Worm (Caenorhabditis elegans): ENCODE data around the gene col-3.

col-3 gene

ce11 chrIV:8822598-8822997 lies 2.0 kb upstream of the col-3 start (continued):
- no peak for TF ChIP-seq nhr-77 (tag; optimal IDR thresholded peaks at IDR 0.05)

ce11 chrIV:8825997-8826605 lies 1.5 kb downstream of the col-3 start:
- TF ChIP-seq sma-3 (GFP tag; optimal IDR thresholded peaks at IDR 0.05) (peak; percentile 38), nhr-25 (tag; optimal IDR thresholded peaks at IDR 0.05) (peak; percentile 38), nhr-10 (tag; optimal IDR thresholded peaks at IDR 0.05) (no peak), Y55F3AM.14 (GFP tag; optimal IDR thresholded peaks at IDR 0.05) (no peak), zag-1 (tag; optimal IDR thresholded peaks at IDR 0.05) (no peak), ama-1 (optimal IDR thresholded peaks at IDR 0.05) (no peak), unc-62 (GFP tag; optimal IDR thresholded peaks at IDR 0.05) (no peak), mdl-1 (tag; optimal IDR thresholded peaks at IDR 0.05) (no peak), lsy-2 (tag; optimal IDR thresholded peaks at IDR 0.05) (no peak), nhr-237 (tag; optimal IDR thresholded peaks at IDR 0.05) (no peak), sma-9 (GFP tag; optimal IDR thresholded peaks at IDR 0.05) (no peak), sma-9 (tag; optimal IDR thresholded peaks at IDR 0.05) (no peak), ceh-82 (tag; optimal IDR thresholded peaks at IDR 0.05) (no peak), nhr-21 (tag; optimal IDR thresholded peaks at IDR 0.05) (peak; percentile 30), alr-1 (tag; optimal IDR thresholded peaks at IDR 0.05) (no peak), aly-2 (tag; optimal IDR thresholded peaks at IDR 0.05) (peak; percentile 3), snpc-4 (tag; optimal IDR thresholded peaks at IDR 0.05) (no peak), lin-13 (GFP tag; optimal IDR thresholded peaks at IDR 0.05) (peak; percentile 58), elt-1 (tag; optimal IDR thresholded peaks at IDR 0.05) (no peak), C34F6.9 (tag; optimal IDR thresholded peaks at IDR 0.05) (no peak), peb-1 (tag; optimal IDR thresholded peaks at IDR 0.05) (no peak), nhr-12 (tag; optimal IDR thresholded peaks at IDR 0.05) (no peak), egl-27 (tag; optimal IDR thresholded peaks at IDR 0.05) (no peak), ztf-1 (GFP tag; conservative IDR thresholded peaks at IDR 0.05) (no peak)

ce11 chrIV:8826606-8827000 lies 2.0 kb downstream of the col-3 start:
- TF ChIP-seq unc-62 (GFP tag; optimal IDR thresholded peaks at IDR 0.05) = no peak
- no peak for TF ChIP-seq skn-1 (tag; optimal IDR thresholded peaks at IDR 0.05)
- TF ChIP-seq nhr-129 (tag; optimal IDR thresholded peaks at IDR 0.05) = peak; percentile 24
- no peak for TF ChIP-seq ztf-1 (GFP tag; conservative IDR thresholded peaks at IDR 0.05)
- no peak for TF ChIP-seq mbf-1 (tag; optimal IDR thresholded peaks at IDR 0.05)
- TF ChIP-seq nhr-10 (tag; optimal IDR thresholded peaks at IDR 0.05) = no peak
- TF ChIP-seq ztf-11 (tag; optimal IDR thresholded peaks at IDR 0.05) = no peak
- TF ChIP-seq blmp-1 (tag; optimal IDR thresholded peaks at IDR 0.05; ENCODE audit: insufficient read depth) = peak; percentile 57
- no peak for TF ChIP-seq R02D3.7 (tag; optimal IDR thresholded peaks at IDR 0.05)
- TF ChIP-seq Y55F3AM.14 (GFP tag; optimal IDR thresholded peaks at IDR 0.05) = no peak
- no peak for TF ChIP-seq unc-39 (tag; optimal IDR thresholded peaks at IDR 0.05)
- no peak for TF ChIP-seq nhr-6 (tag; optimal IDR thresholded peaks at IDR 0.05)
- no peak for TF ChIP-seq aly-2 (tag; optimal IDR thresholded peaks at IDR 0.05)
- no peak for TF ChIP-seq nhr-237 (tag; optimal IDR thresholded peaks at IDR 0.05)
- no peak for TF ChIP-seq nhr-21 (tag; optimal IDR thresholded peaks at IDR 0.05)
- peak; percentile 21 for TF ChIP-seq sem-4 (tag; optimal IDR thresholded peaks at IDR 0.05)
- TF ChIP-seq egl-27 (tag; optimal IDR thresholded peaks at IDR 0.05) = no peak
- peak in 1 of 2 experiments; percentile 61 for TF ChIP-seq lsy-2 (tag; optimal IDR thresholded peaks at IDR 0.05)
- TF ChIP-seq mab-5 (tag; optimal IDR thresholded peaks at IDR 0.05) = no peak
- no peak for TF ChIP-seq gmeb-1 (tag; optimal IDR thresholded peaks at IDR 0.05)
- no peak for TF ChIP-seq zag-1 (tag; optimal IDR thresholded peaks at IDR 0.05)
- TF ChIP-seq ama-1 (optimal IDR thresholded peaks at IDR 0.05) = no peak
- TF ChIP-seq nhr-12 (tag; optimal IDR thresholded peaks at IDR 0.05) = no peak
- no peak for TF ChIP-seq ceh-82 (tag; optimal IDR thresholded peaks at IDR 0.05)
- no peak for TF ChIP-seq ZK546.5 (tag; optimal IDR thresholded peaks at IDR 0.05)
- TF ChIP-seq sma-9 (GFP tag; optimal IDR thresholded peaks at IDR 0.05) = peak; percentile 23
- TF ChIP-seq sma-9 (tag; optimal IDR thresholded peaks at IDR 0.05) = no peak
- TF ChIP-seq unc-55 (GFP tag; optimal IDR thresholded peaks at IDR 0.05) = peak; percentile 40
- no peak for TF ChIP-seq sma-3 (GFP tag; optimal IDR thresholded peaks at IDR 0.05)
- no peak for TF ChIP-seq alr-1 (tag; optimal IDR thresholded peaks at IDR 0.05)
- TF ChIP-seq mdl-1 (tag; optimal IDR thresholded peaks at IDR 0.05) = no peak
- TF ChIP-seq nhr-11 (tag; optimal IDR thresholded peaks at IDR 0.05) = no peak
- no peak for TF ChIP-seq nhr-23 (tag; optimal IDR thresholded peaks at IDR 0.05)
- TF ChIP-seq C34F6.9 (tag; optimal IDR thresholded peaks at IDR 0.05) = no peak
- no peak for TF ChIP-seq elt-1 (tag; optimal IDR thresholded peaks at IDR 0.05)
- no peak for TF ChIP-seq dmd-4 (tag; optimal IDR thresholded peaks at IDR 0.05)
- no peak for TF ChIP-seq lin-13 (GFP tag; optimal IDR thresholded peaks at IDR 0.05)
- TF ChIP-seq lin-11 (tag; optimal IDR thresholded peaks at IDR 0.05) = no peak
- peak; percentile 48 for TF ChIP-seq fos-1 (tag; optimal IDR thresholded peaks at IDR 0.05)
- no peak for TF ChIP-seq lin-39 (tag; optimal IDR thresholded peaks at IDR 0.05)
- TF ChIP-seq crh-2 (tag; optimal IDR thresholded peaks at IDR 0.05) = no peak
- peak; percentile 1 for TF ChIP-seq ceh-16 (tag; optimal IDR thresholded peaks at IDR 0.05)
- TF ChIP-seq elt-3 (tag; optimal IDR thresholded peaks at IDR 0.05) = no peak
- no peak for TF ChIP-seq ztf-4 (tag; optimal IDR thresholded peaks at IDR 0.05)
- TF ChIP-seq nhr-25 (tag; optimal IDR thresholded peaks at IDR 0.05) = peak; percentile 10

Measured in whole organism, L2 larva.